Worm (Caenorhabditis elegans): Measurements from ENCODE around the gene fbxb-72.

The fbxb-72 gene

DNA sequence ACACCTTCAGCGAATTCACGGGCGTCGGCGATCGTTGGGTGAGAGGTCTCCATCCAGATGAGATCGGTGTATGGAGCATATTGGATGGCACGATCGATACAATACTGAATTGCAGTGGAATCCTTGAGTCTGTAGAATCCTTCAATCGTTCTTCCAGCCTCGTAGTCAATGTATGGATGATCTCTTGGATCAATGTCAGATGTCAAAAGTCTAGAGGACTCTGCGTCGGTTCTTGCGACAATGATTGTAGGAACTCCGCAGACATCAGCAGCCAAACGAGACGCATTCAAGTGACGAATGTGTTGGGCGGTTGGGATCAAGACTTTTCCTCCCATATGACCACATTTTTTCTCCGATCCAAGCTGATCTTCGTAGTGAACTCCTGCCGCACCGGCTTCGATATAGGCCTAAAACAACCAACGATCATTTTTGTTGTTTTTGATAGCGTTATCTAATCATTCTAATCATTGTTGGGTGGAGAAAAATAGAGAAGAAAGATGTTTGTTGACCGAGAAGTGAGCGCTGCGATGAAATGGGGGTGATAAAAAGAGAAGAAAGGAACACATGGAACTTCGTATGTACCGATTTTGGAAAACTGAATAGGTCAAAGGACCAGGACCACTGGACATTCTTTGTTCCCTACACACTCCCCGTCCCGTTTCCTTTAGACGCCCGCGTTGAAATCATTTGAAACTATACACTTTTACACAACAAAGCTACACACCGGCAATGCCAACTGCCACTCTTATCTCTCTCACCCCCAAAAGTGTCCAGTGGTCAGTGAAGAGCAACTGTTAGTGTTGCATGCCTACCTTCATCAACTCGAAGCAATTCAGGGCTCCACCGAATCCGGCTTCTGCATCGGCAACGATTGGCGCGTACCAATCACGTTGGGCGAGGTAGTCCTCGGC is 3.1 kb upstream of the fbxb-72 start (continued):
- no peak for TF ChIP-seq nhr-25 (tag; optimal IDR thresholded peaks at IDR 0.05; ENCODE audit: borderline replicate concordance, insufficient read depth)
- no peak; the same call in 1 of the 2 replicates for TF ChIP-seq dmd-6 (GFP tag; IDR thresholded peaks at IDR 0.05)
- TF ChIP-seq unc-62 (GFP tag; optimal IDR thresholded peaks at IDR 0.05 in 1 of 2), result no peak
- TF ChIP-seq unc-62 (tag; optimal IDR thresholded peaks at IDR 0.05), result no peak
- TF ChIP-seq sdz-12 (GFP tag; optimal IDR thresholded peaks at IDR 0.05), result no peak
- TF ChIP-seq egl-43 (GFP tag; IDR thresholded peaks at IDR 0.05), result no peak
- no peak for TF ChIP-seq hmg-1.1 (GFP tag; IDR thresholded peaks at IDR 0.05)
- no peak for TF ChIP-seq attf-4 (tag; optimal IDR thresholded peaks at IDR 0.05)
- no peak for TF ChIP-seq spr-3 (GFP tag; optimal IDR thresholded peaks at IDR 0.05)
- TF ChIP-seq F26F4.8 (GFP tag; conservative IDR thresholded peaks at IDR 0.05), result no peak
- 0 out of 2 replicates have a peak, but pooled peaks have one; percentile 38 for TF ChIP-seq daf-19 (GFP tag; conservative IDR thresholded peaks at IDR 0.05)
- TF ChIP-seq mdt-29 (GFP tag; IDR thresholded peaks at IDR 0.05), result no peak
- no peak for TF ChIP-seq mdl-1 (tag; optimal IDR thresholded peaks at IDR 0.05)
- TF ChIP-seq mes-2 (tag; optimal IDR thresholded peaks at IDR 0.05; ENCODE audit: poor library complexity, severe bottlenecking), result peak; percentile 11
- no peak for TF ChIP-seq cey-2 (tag; optimal IDR thresholded peaks at IDR 0.05; ENCODE audit: borderline replicate concordance, insufficient read depth)
- no peak for TF ChIP-seq nhr-237 (tag; optimal IDR thresholded peaks at IDR 0.05)
- no peak for TF ChIP-seq aly-2 (tag; optimal IDR thresholded peaks at IDR 0.05)
- no peak for TF ChIP-seq ztf-7 (tag; optimal IDR thresholded peaks at IDR 0.05)
- no peak for TF ChIP-seq ztf-11 (tag; optimal IDR thresholded peaks at IDR 0.05)
- TF ChIP-seq dmd-9 (GFP tag; IDR thresholded peaks at IDR 0.05), result peak; percentile 7; the same call in 1 of the 2 replicates
- peak; percentile 44 for TF ChIP-seq pqm-1 (tag; optimal IDR thresholded peaks at IDR 0.05)
- no peak; the same call in 1 of the 2 replicates for TF ChIP-seq ctbp-1 (GFP tag; IDR thresholded peaks at IDR 0.05)
- TF ChIP-seq dve-1 (tag; optimal IDR thresholded peaks at IDR 0.05; ENCODE audit: insufficient read depth), result peak; percentile 43
- no peak for TF ChIP-seq Y48G9A.11 (GFP tag; IDR thresholded peaks at IDR 0.05)
- TF ChIP-seq ceh-44 (GFP tag; IDR thresholded peaks at IDR 0.05), result no peak
- peak; percentile 22 for TF ChIP-seq nhr-10 (tag; optimal IDR thresholded peaks at IDR 0.05)
- TF ChIP-seq dmd-8 (GFP tag; IDR thresholded peaks at IDR 0.05), result no peak
- peak; percentile 24; the same call in 1 of the 2 replicates for TF ChIP-seq nhr-42 (GFP tag; IDR thresholded peaks at IDR 0.05)
- no peak for TF ChIP-seq daf-12 (tag; optimal IDR thresholded peaks at IDR 0.05)
- no peak for TF ChIP-seq nhr-48 (tag; optimal IDR thresholded peaks at IDR 0.05)
- TF ChIP-seq aha-1 (tag), result peak; percentile 97
- peak; percentile 89 for TF ChIP-seq ama-1 (optimal IDR thresholded peaks at IDR 0.05)
- TF ChIP-seq mep-1 (tag; optimal IDR thresholded peaks at IDR 0.05), result peak; percentile 30
- TF ChIP-seq ceh-20 (GFP tag; IDR thresholded peaks at IDR 0.05), result no peak
- TF ChIP-seq Y105C5A.15 (GFP tag; IDR thresholded peaks at IDR 0.05), result no peak
- TF ChIP-seq fkh-10 (GFP tag; optimal IDR thresholded peaks at IDR 0.05), result no peak
- peak; percentile 18; the same call in 1 of the 2 replicates for TF ChIP-seq pha-4 (GFP tag; IDR thresholded peaks at IDR 0.05)
- no peak for TF ChIP-seq pha-4 (tag; optimal IDR thresholded peaks at IDR 0.05)
- no peak for TF ChIP-seq F10B5.3 (tag; optimal IDR thresholded peaks at IDR 0.05)
- TF ChIP-seq set-16 (GFP tag; IDR thresholded peaks at IDR 0.05), result no peak
- no peak; the same call in 1 of the 2 replicates for TF ChIP-seq lin-1 (GFP tag; IDR thresholded peaks at IDR 0.05)
- TF ChIP-seq nhr-111 (GFP tag; optimal IDR thresholded peaks at IDR 0.05), result no peak
- TF ChIP-seq tra-1 (GFP tag; IDR thresholded peaks at IDR 0.05), result no peak
- TF ChIP-seq nhr-77 (tag; optimal IDR thresholded peaks at IDR 0.05), result no peak
- peak in 1 of 2 experiments; percentile 6 for TF ChIP-seq daf-16 (GFP tag; optimal IDR thresholded peaks at IDR 0.05)
- no peak for TF ChIP-seq daf-16 (tag; optimal IDR thresholded peaks at IDR 0.05)
- TF ChIP-seq jun-1 (tag; optimal IDR thresholded peaks at IDR 0.05), result no peak
- no peak for TF ChIP-seq snpc-1.2 (GFP tag; IDR thresholded peaks at IDR 0.05)
- TF ChIP-seq ZK546.5 (tag; optimal IDR thresholded peaks at IDR 0.05), result no peak

Measured in whole organism, L4 larva.